Worm (Caenorhabditis elegans): ENCODE results near the gene cysl-4.

Gene cysl-4

DNA sequence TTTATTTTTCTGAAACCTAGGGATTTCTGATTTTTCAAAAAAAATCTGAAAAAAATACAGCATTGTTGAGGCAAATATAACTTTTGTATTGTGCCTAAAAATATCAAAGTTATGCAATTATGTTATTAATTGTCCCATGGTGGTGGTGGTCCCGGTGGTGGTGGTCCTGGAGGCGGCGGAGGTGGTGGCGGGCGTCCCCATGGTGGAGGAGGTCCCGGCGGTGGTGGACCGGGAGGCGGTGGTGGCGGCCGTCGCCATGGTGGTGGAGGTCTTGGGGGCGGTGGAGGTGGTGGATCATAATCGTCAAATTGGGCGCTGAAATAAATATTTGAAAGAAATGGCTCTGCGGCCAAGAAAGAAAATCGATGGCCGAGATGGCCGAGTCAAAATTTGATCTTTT, 46.0 kb downstream of the cysl-4 start:
- TF ChIP-seq sea-2 (GFP tag; optimal IDR thresholded peaks at IDR 0.05) (no peak), elt-3 (tag; optimal IDR thresholded peaks at IDR 0.05) (no peak), egl-5 (tag; optimal IDR thresholded peaks at IDR 0.05) (no peak), pqm-1 (tag; optimal IDR thresholded peaks at IDR 0.05) (no peak), ztf-4 (tag; optimal IDR thresholded peaks at IDR 0.05) (no peak), daf-12 (tag; optimal IDR thresholded peaks at IDR 0.05) (no peak), mml-1 (tag; optimal IDR thresholded peaks at IDR 0.05) (no peak), unc-62 (GFP tag; optimal IDR thresholded peaks at IDR 0.05) (no peak), ceh-16 (tag; optimal IDR thresholded peaks at IDR 0.05) (no peak), skn-1 (tag; optimal IDR thresholded peaks at IDR 0.05) (no peak), eor-1 (tag; optimal IDR thresholded peaks at IDR 0.05) (no peak), egl-27 (tag; optimal IDR thresholded peaks at IDR 0.05) (no peak)

ce11 chrV:2051507-2051906, 46.7 kb downstream of the cysl-4 start, which contains the start of gene Y40B10A.11:
TSS of gene Y40B10A.11 (minus strand) at chrV:2051607.
- no peak for TF ChIP-seq pha-4 (tag; optimal IDR thresholded peaks at IDR 0.05)
- no peak for TF ChIP-seq nhr-25 (tag; optimal IDR thresholded peaks at IDR 0.05)
- no peak for TF ChIP-seq nhr-12 (tag; optimal IDR thresholded peaks at IDR 0.05)
- TF ChIP-seq hmg-11 (tag; optimal IDR thresholded peaks at IDR 0.05): no peak
- TF ChIP-seq elt-2 (tag; optimal IDR thresholded peaks at IDR 0.05): no peak

DNA sequence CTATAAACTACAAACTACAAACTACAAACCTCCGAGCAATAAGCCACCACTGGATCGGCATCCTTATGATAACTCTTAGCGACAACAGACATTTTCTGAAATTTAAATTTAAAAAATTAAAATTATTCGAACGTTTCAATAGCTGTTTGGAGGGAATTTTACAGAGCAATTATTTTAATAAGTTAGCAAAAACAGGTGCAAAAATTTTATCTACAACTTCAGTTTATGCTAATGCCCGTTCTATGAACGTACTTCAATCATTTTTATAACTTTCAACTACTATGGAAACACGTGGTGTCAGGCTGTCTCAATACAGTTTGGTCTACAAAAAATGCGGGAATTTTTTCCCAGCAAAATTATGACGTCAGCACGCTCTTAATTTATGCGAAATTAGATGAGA, 48.8 kb downstream of the cysl-4 start, which contains the start of gene comt-5:
Gene comt-5 (minus strand): TSS at position 101 of the 400 bp plus-strand sequence.
- TF ChIP-seq ama-1 (optimal IDR thresholded peaks at IDR 0.05) (no peak), fkh-10 (GFP tag; optimal IDR thresholded peaks at IDR 0.05) (no peak), tbx-2 (tag; optimal IDR thresholded peaks at IDR 0.05) (no peak), jun-1 (tag; optimal IDR thresholded peaks at IDR 0.05) (no peak), nhr-237 (tag; optimal IDR thresholded peaks at IDR 0.05) (no peak), nhr-12 (tag; optimal IDR thresholded peaks at IDR 0.05) (no peak), elt-2 (tag; optimal IDR thresholded peaks at IDR 0.05) (no peak), skn-1 (tag; optimal IDR thresholded peaks at IDR 0.05) (no peak), eor-1 (tag; optimal IDR thresholded peaks at IDR 0.05) (no peak), nhr-28 (tag; optimal IDR thresholded peaks at IDR 0.05) (no peak), ceh-82 (tag; optimal IDR thresholded peaks at IDR 0.05) (no peak)

ce11 chrV:2054254-2054653, 49.5 kb downstream of the cysl-4 start:
- TF ChIP-seq unc-39 (tag; optimal IDR thresholded peaks at IDR 0.05): no peak
- no peak for TF ChIP-seq nhr-12 (tag; optimal IDR thresholded peaks at IDR 0.05)
- TF ChIP-seq egl-27 (tag; optimal IDR thresholded peaks at IDR 0.05): no peak
- TF ChIP-seq elt-3 (tag; optimal IDR thresholded peaks at IDR 0.05): no peak
- TF ChIP-seq zag-1 (tag; optimal IDR thresholded peaks at IDR 0.05): no peak
- TF ChIP-seq hmg-11 (tag; optimal IDR thresholded peaks at IDR 0.05): no peak
- TF ChIP-seq nhr-11 (tag; optimal IDR thresholded peaks at IDR 0.05): no peak

DNA sequence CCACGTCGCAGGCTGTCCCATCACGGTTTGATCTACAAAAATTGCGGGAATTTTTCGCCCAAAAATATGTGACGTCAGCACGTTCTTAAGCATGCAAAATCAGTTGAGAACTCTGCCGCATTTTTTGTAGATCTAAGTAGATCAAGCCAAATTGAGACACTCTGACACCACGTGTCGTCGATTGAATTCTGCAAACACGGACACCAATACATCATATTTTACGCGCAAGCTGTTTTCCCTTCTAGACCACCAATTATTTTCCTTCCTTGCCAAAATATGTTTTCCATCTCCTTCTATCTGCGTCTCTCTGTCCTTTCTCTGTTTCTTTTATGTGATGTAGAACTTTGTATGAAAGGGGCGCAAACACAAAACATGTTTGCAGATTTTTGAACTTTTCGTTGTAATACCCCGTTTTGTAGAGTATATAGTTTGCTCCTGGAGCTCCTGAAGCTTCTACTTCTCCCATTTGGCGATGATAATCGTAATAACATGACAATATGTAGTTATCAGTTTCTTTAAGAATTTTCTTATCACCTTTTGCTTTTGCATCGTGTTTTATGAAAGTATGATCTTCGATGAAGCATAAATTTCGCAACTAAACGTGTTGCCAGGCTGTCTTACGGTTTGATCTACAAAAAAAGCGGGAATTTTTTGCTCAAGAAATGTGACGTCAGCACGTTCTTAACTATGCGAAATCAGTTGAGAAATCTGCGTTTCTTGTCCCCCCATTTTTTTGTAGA, 51.2 kb downstream of the cysl-4 start:
- TF ChIP-seq elt-2 (tag; optimal IDR thresholded peaks at IDR 0.05) (peak; percentile 63), fkh-10 (GFP tag; optimal IDR thresholded peaks at IDR 0.05) (no peak), lin-15B (tag; optimal IDR thresholded peaks at IDR 0.05) (peak; percentile 8), nhr-12 (tag; optimal IDR thresholded peaks at IDR 0.05) (no peak), pqm-1 (tag; optimal IDR thresholded peaks at IDR 0.05) (peak; percentile 28), pha-4 (tag; optimal IDR thresholded peaks at IDR 0.05) (peak; percentile 58), tbx-2 (tag; optimal IDR thresholded peaks at IDR 0.05) (no peak), nhr-76 (tag; optimal IDR thresholded peaks at IDR 0.05) (peak; percentile 25)

All from whole organism, L3 larva.